Fruit fly (Drosophila melanogaster): ENCODE data around the gene HP5.

The HP5 gene

DNA sequence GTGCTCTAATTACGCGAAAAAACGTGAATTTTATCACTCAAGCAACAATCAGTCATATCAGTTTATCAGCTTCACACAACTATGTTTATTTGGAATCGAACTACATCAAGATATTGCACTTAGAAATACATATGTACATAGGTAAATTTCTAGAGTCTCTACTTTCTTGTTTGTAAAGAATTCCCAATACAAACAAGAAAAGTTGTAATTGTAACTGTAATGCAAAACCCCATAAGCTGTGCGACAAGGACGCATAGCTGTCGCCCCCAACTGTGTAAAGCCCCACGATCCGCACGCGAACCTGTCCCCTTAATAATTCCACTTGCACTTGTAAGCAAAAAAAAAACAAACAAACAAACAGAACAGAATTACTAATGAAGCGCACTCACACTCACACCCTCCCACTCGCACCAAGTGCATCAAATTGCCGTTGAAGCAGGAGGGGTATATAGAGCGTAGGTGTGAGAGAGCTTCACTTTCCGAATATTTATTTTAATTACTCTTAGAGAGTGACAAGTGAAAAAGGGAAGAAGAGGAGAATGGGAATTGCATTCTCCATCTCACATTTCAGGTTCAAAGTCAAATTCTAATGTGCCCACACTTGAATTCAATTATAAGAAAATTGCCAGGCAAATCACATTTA, 28.5 kb upstream of the HP5 start:
- TF ChIP-seq EcR (GFP tag; optimal IDR thresholded peaks at IDR 0.05): no peak
- no peak for TF ChIP-seq pan (optimal IDR thresholded peaks at IDR 0.05)

DNA sequence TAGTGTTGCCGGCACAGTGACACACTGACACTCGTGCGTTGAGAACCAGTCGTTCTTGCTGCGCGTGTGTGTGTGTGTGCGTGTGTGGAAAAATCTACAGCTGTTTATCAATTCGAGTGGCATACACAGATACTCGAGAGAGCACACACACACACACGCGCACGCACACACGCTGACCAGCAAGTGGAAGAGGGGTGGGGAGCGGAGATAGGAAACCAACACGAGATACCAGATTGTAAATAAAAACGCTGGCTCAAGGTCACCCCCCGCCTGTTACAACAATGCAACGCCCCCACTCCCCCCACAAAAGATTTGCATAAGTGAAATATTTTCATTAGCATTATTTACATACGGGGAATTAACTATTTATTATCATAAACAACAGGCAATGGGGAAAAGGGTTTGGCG, 27.3 kb upstream of the HP5 start:
- TF ChIP-seq psq (optimal IDR thresholded peaks at IDR 0.05) (no peak), CG8478 (optimal IDR thresholded peaks at IDR 0.05) (no peak), usp (GFP tag; optimal IDR thresholded peaks at IDR 0.05) (no peak)

DNA sequence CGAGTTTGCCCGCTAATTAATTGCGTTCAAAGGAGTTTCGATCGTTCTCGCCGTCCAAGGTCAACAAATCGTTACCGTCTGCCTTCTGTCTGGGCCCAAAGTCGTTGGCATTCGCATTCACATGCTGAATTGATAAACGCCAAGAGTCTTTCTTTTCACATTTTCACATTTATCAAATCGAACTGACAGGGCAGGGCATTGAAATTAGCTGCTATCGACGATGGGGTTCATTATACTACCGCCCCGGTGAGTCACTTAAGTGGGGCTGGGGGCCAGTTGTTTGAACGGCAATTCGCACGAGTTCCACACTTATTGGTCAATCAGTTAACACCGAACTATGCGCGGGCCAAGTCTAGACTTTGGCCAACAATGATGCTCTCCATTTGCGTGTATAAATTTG, 23.6 kb upstream of the HP5 start:
- no peak for TF ChIP-seq psq (optimal IDR thresholded peaks at IDR 0.05)
- TF ChIP-seq CG8478 (optimal IDR thresholded peaks at IDR 0.05): no peak
- TF ChIP-seq usp (GFP tag; optimal IDR thresholded peaks at IDR 0.05): no peak
- TF ChIP-seq Dll (optimal IDR thresholded peaks at IDR 0.05): no peak
- no peak for TF ChIP-seq EcR (GFP tag; optimal IDR thresholded peaks at IDR 0.05)
- no peak for TF ChIP-seq pan (optimal IDR thresholded peaks at IDR 0.05)

DNA sequence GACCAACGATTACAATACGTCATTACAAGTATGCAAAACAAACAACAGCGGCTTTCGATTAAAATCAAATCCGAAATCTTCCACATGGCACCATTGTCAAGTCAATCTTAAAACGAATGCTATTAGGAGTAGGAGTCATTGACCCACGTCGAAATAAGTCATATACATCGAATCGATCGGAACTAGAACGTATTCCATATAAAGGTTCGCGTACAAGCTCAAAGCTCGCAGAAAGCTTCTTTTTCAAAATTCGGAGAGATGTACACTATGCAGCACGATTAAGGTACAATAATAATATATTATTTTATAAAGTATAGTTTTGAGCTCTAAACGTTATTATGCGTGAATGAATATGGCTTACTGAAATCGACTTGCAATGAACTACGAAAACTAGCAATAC, 20.7 kb upstream of the HP5 start:
- peak in 1 of 2 experiments; percentile 29 for TF ChIP-seq EcR (GFP tag; optimal IDR thresholded peaks at IDR 0.05)
- no peak for TF ChIP-seq pan (optimal IDR thresholded peaks at IDR 0.05)

DNA sequence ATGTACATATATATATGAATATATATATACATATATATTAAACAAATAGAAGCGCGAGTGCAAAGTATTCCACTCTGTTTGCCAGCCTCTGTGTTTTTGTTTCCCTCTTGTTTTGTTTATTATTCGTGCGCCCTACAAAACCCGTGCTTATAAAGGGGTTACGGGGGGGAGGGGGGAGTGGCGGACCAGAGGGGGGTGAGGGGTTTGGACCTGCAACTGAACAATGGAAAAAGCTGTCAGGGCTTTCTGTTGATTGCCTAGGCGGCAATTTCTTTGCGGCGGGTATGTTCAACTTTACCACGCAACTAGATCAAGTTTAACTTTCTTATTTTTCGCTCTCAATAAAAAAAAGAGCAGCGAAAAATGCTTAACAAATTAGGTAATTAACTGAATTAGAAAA, 15.3 kb upstream of the HP5 start:
- TF ChIP-seq psq (optimal IDR thresholded peaks at IDR 0.05) (no peak), Dll (optimal IDR thresholded peaks at IDR 0.05) (no peak), EcR (GFP tag; optimal IDR thresholded peaks at IDR 0.05) (no peak), usp (GFP tag; optimal IDR thresholded peaks at IDR 0.05) (no peak), pan (optimal IDR thresholded peaks at IDR 0.05) (no peak), CG8478 (optimal IDR thresholded peaks at IDR 0.05) (no peak)

DNA sequence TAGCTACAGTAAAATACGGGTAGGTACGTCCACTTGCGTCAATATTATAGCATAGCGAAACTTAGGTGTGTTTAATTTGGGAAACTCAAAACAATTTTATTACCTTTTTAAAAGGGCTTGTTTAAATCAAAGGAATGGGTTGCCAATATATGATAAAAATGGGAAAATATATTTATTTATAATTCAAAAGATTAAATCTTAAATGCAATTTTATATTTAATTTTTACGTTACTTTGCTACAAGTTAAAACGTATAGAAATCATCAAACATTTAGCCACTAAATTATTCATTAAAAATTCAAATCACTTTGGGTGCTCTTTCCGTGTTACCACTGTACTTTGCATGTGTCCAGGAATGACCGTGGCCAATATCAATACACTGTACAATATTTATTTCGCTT, 13.6 kb upstream of the HP5 start:
- no peak for TF ChIP-seq Dll (optimal IDR thresholded peaks at IDR 0.05)
- no peak for TF ChIP-seq CG8478 (optimal IDR thresholded peaks at IDR 0.05)
- TF ChIP-seq usp (GFP tag; optimal IDR thresholded peaks at IDR 0.05): no peak

DNA sequence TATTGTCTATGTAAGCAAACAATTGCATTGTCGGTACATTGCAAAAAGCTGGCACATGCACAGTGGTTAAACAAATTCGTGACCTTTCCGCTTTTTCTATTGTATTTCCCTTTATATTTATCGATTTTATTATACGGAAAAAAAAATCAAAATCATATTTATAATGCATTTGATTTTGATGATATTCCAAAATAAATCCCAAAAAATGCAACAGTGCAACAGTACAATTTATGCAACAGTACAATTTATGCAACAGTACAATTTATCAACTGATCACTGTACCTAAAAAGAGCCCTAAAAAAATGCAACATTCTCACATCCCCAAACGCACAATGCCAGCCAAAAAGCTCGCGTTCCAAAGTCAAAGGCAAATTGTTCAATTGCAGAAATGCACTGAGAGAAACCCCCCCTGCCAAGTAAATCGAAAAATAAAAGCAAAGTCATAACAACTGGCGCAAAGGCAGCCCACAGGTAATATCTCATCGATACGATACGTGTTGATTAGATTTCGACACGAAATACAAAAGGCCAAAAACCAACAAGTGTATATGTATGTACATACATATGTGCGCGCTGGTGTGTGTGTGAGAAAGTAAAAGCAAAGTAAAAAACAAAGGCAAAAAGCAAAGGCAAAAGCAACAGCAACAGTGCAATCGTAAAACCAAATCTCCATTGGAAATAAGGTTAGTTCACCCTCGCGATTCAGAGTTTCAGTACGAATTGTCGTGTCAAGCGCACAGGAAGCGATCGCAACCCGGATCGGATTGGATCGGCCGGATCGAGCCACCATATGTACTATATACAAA, 12.6 kb upstream of the HP5 start, which contains the start of gene Sk1:
TSS of gene Sk1 (plus strand) at position 711 of the 806 bp plus-strand sequence.
- no peak for TF ChIP-seq pan (optimal IDR thresholded peaks at IDR 0.05)
- no peak for TF ChIP-seq psq (optimal IDR thresholded peaks at IDR 0.05)
- TF ChIP-seq EcR (GFP tag; optimal IDR thresholded peaks at IDR 0.05): no peak
- TF ChIP-seq usp (GFP tag; optimal IDR thresholded peaks at IDR 0.05): no peak
- TF ChIP-seq CG8478 (optimal IDR thresholded peaks at IDR 0.05): no peak
- no peak for TF ChIP-seq Dll (optimal IDR thresholded peaks at IDR 0.05)

DNA sequence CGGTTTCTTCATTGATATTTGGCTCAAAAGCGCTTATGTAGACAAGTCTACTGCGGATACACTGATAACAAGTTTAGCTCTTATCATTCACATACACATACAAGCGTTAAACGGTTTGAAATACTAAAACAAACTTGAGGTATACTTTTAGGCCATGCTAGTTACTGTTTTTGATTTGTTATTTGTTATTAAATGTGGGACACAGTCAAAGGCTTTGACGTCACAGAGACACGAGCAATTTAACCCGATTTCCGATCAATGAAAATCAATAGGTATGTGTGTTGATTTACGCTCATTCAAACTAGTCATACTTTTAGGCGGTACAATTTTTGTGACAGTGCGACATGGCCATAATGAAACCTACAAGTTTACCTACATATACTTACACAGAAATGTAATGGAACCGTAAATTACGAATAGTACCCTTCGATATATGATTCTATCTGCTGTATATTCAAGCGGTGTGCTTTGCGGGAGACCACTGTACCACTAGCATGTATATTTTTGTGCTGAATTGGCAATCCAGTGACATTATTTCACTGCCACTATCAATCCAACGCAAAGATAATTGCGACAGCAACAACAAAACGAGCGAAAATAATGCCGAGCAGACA, 7.7 kb upstream of the HP5 start:
- TF ChIP-seq psq (optimal IDR thresholded peaks at IDR 0.05) (no peak), pan (optimal IDR thresholded peaks at IDR 0.05) (no peak), EcR (GFP tag; optimal IDR thresholded peaks at IDR 0.05) (no peak), CG8478 (optimal IDR thresholded peaks at IDR 0.05) (no peak), usp (GFP tag; optimal IDR thresholded peaks at IDR 0.05) (no peak), Dll (optimal IDR thresholded peaks at IDR 0.05) (no peak)

DNA sequence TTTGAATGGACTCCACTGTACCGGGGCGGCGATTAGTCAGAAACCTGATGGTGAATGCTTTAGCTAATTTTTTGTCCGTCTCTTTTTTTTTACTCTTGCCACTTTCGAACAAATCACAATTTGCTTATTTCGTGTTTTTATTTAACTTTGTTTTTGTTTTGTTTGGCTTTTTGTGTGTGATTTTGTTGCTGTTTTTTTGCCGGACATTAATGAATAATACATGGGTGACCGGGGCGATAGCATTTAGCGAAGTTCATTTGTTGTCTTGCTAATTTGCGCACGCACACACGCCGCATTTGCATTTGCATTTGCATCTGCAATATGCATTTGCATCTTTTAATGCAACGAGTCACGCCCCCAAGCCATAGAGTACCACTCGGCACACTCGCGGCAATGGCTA, 5.9 kb upstream of the HP5 start:
- TF ChIP-seq psq (optimal IDR thresholded peaks at IDR 0.05) (no peak), usp (GFP tag; optimal IDR thresholded peaks at IDR 0.05) (no peak), Dll (optimal IDR thresholded peaks at IDR 0.05) (no peak), EcR (GFP tag; optimal IDR thresholded peaks at IDR 0.05) (no peak), pan (optimal IDR thresholded peaks at IDR 0.05) (no peak), CG8478 (optimal IDR thresholded peaks at IDR 0.05) (no peak)

DNA sequence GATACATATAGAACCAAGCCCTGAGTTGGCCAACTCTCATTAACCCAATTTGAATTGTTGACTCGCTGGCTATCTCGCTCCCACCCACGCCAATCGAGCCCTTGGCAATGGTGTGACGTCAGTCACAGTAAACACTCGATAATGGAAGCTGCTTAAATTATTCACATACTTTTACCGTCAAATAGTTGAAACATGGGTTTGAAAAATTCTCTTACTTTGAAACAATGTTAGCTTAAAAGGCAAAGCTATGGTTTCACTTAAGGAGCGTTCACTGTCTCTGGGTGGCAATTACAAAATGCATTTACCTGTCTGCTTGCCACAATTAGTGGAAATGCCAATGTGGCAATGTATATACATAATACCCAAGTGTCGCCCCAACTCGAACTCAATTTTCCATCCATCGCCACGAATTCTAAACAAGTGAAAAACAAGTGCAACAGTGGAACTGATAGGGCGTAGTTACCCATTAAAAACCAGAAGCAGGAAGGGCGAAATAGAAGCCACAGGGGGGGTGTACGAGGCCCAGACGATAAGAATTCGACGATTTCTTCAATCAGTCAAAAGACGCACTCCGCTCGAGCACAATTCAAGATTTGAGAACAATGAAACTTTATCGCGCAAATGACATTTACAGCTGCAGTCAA, 5.0 kb upstream of the HP5 start:
- TF ChIP-seq EcR (GFP tag; optimal IDR thresholded peaks at IDR 0.05) (no peak), Dll (optimal IDR thresholded peaks at IDR 0.05) (no peak), CG8478 (optimal IDR thresholded peaks at IDR 0.05) (no peak), usp (GFP tag; optimal IDR thresholded peaks at IDR 0.05) (no peak), pan (optimal IDR thresholded peaks at IDR 0.05) (no peak), psq (optimal IDR thresholded peaks at IDR 0.05) (no peak)

DNA sequence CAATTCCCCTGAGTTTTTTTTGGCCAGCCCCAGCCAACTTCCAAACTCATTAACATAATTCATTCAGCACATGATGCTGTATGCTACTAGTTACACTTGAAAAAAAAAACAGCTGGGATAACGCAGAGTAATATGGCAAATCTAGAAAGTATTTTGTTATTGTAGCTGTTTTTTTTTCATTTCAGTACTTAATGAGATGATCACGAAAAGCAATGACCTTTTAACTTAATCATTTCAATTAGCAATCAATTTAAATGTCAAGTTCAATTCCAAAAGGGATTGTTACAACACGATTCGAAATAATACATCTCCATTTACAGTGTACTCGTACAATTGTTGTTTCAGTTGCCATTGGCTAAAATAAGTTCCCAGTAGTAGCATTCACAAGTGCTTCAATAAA, 4.2 kb upstream of the HP5 start:
- no peak for TF ChIP-seq usp (GFP tag; optimal IDR thresholded peaks at IDR 0.05)
- no peak for TF ChIP-seq pan (optimal IDR thresholded peaks at IDR 0.05)

DNA sequence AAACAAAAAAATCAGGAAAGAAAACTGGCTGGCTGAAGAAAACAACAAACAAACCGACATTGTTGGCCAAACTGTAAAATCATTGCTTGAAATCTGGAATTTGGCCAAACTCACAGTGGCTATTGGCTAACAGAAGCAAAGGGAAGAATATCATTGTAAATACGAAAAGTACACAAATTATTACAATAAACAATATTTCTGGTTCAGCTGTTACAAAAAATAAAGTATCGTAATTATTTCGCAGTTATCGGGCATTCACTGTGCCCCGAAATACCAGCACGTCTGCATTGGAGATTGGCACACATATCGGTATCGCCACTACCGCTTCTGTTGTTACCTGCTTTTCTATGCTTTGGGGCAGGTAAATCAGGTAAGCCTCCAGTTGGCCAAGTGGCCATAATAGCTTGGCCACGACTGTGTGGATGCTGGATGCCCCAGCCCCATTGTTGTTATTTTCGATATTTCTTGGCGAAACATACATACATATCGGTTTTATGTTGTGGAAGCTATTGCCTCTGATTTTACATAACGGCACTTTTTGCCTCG, 3.5 kb upstream of the HP5 start:
- TF ChIP-seq psq (optimal IDR thresholded peaks at IDR 0.05): no peak
- no peak for TF ChIP-seq Dll (optimal IDR thresholded peaks at IDR 0.05)
- no peak for TF ChIP-seq EcR (GFP tag; optimal IDR thresholded peaks at IDR 0.05)
- TF ChIP-seq CG8478 (optimal IDR thresholded peaks at IDR 0.05): no peak
- no peak for TF ChIP-seq usp (GFP tag; optimal IDR thresholded peaks at IDR 0.05)
- no peak for TF ChIP-seq pan (optimal IDR thresholded peaks at IDR 0.05)
